Fruit fly (Drosophila melanogaster): ENCODE measurements around the gene CG1812.

Gene CG1812

DNA sequence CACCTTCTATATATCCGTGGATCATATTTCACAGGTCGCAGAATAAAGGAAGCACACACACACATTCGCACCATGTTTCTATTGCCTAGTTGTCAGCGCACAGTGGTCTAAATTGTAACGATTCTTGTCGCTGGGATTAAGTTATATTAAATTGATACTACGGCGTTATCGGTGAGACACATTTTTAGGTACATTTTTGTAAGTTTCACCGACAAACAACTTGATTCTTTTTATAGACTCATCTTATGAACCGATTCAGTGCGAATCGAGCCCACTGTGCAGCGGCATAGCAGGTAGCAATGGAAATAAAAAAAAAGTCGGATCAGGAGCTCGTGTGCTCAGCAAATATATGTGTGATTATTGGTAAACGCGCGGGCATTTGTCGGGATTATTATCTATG is 31.0 kb upstream of the CG1812 start (continued):
- TF ChIP-seq CG7271 (tag; optimal IDR thresholded peaks at IDR 0.05) (peak; percentile 37), CG17359 (tag; optimal IDR thresholded peaks at IDR 0.05) (peak; percentile 75), Ets97D (GFP tag; optimal IDR thresholded peaks at IDR 0.05) (peak; percentile 45), h (optimal IDR thresholded peaks at IDR 0.05) (no peak), pfk (GFP tag; optimal IDR thresholded peaks at IDR 0.05) (no peak), CG15479 (GFP tag; optimal IDR thresholded peaks at IDR 0.05) (peak; percentile 4), CG13775 (GFP tag; optimal IDR thresholded peaks at IDR 0.05) (peak; percentile 37), mirr (GFP tag; optimal IDR thresholded peaks at IDR 0.05) (no peak), Vsx1 (GFP tag; optimal IDR thresholded peaks at IDR 0.05) (no peak), CG33213 (GFP tag; optimal IDR thresholded peaks at IDR 0.05) (peak; percentile 59), CG11695 (GFP tag; IDR thresholded peaks at IDR 0.05) (0 out of 3 replicates have a peak, but pooled peaks have one; percentile 30), CG3407 (GFP tag; optimal IDR thresholded peaks at IDR 0.05) (no peak), CG2116 (GFP tag; optimal IDR thresholded peaks at IDR 0.05) (peak; percentile 24), fd64A (GFP tag; optimal IDR thresholded peaks at IDR 0.05) (no peak), gsb (GFP tag; IDR thresholded peaks at IDR 0.05) (0 out of 2 replicates have a peak, but pooled peaks have one; percentile 31), corto (GFP tag; optimal IDR thresholded peaks at IDR 0.05) (peak; percentile 43), kni (GFP tag; optimal IDR thresholded peaks at IDR 0.05) (no peak), CG14441 (GFP tag; IDR thresholded peaks at IDR 0.05) (peak; percentile 76), org-1 (GFP tag; optimal IDR thresholded peaks at IDR 0.05) (peak; percentile 70), scrt (GFP tag; optimal IDR thresholded peaks at IDR 0.05) (no peak), usp (GFP tag; optimal IDR thresholded peaks at IDR 0.05) (no peak), CG17912 (GFP tag; optimal IDR thresholded peaks at IDR 0.05) (no peak), caup (GFP tag; optimal IDR thresholded peaks at IDR 0.05; ENCODE audit: severe bottlenecking) (peak; percentile 40), cas (GFP tag; IDR thresholded peaks at IDR 0.05) (no peak), CG6272 (GFP tag; IDR thresholded peaks at IDR 0.05) (no peak), fu2 (GFP tag; optimal IDR thresholded peaks at IDR 0.05) (peak; percentile 51), ara (GFP tag; IDR thresholded peaks at IDR 0.05) (no peak), cwo (GFP tag; optimal IDR thresholded peaks at IDR 0.05) (peak; percentile 62), CG6689 (GFP tag; IDR thresholded peaks at IDR 0.05) (peak; percentile 54; the same call in 1 of the 2 replicates), CG31388 (GFP tag; optimal IDR thresholded peaks at IDR 0.05) (peak; percentile 3), CG2889 (GFP tag; IDR thresholded peaks at IDR 0.05) (no peak), Ptx1 (GFP tag; IDR thresholded peaks at IDR 0.05) (peak; percentile 38; the same call in 1 of the 2 replicates), Stat92E (GFP tag; optimal IDR thresholded peaks at IDR 0.05) (no peak), zen2 (GFP tag; IDR thresholded peaks at IDR 0.05; ENCODE audit: partially characterized antibody) (no peak), jigr1 (GFP tag; IDR thresholded peaks at IDR 0.05) (no peak), NK7.1 (GFP tag; optimal IDR thresholded peaks at IDR 0.05) (peak; percentile 51), stwl (tag; optimal IDR thresholded peaks at IDR 0.05) (no peak), HLH3B (GFP tag; IDR thresholded peaks at IDR 0.05) (peak; percentile 53), gce (GFP tag; IDR thresholded peaks at IDR 0.05) (0 out of 3 replicates have a peak, but pooled peaks have one; percentile 55), E2f1 (GFP tag; IDR thresholded peaks at IDR 0.05) (peak; percentile 65), hbn (GFP tag; IDR thresholded peaks at IDR 0.05; ENCODE audit: partially characterized antibody) (no peak), jing (GFP tag; optimal IDR thresholded peaks at IDR 0.05) (peak; percentile 60), CG30431 (GFP tag; optimal IDR thresholded peaks at IDR 0.05) (peak; percentile 71), CG4617 (GFP tag; optimal IDR thresholded peaks at IDR 0.05; ENCODE audit: borderline replicate concordance) (no peak), Dip3 (GFP tag; optimal IDR thresholded peaks at IDR 0.05) (peak; percentile 78), Awh (GFP tag; IDR thresholded peaks at IDR 0.05) (peak; percentile 69), sens-2 (GFP tag; IDR thresholded peaks at IDR 0.05) (peak; percentile 46; the same call in 1 of the 2 replicates), BEAF-32 (GFP tag; optimal IDR thresholded peaks at IDR 0.05) (no peak), slbo (GFP tag; IDR thresholded peaks at IDR 0.05) (peak; percentile 79), CG17328 (GFP tag; IDR thresholded peaks at IDR 0.05) (peak; percentile 76), CG3726 (GFP tag; IDR thresholded peaks at IDR 0.05) (0 out of 3 replicates have a peak, but pooled peaks have one; percentile 39)
